Worm (Caenorhabditis elegans) whole organism, L4 larva: ENCODE data around the gene fbxb-6.

ENCODE experiments used
- F26F4.8 ChIP-seq: fragments of 200-800 bp; sonication (Bioruptor generic); conservative IDR thresholded peaks from 2 replicates; pipeline ENCODE4 v1.3.6; 2022; ENCODE audit warnings: missing genetic modification characterization, missing compliant biosample characterization
- F37D6.2 ChIP-seq: sonication (generic microtip); optimal IDR thresholded peaks from 2 replicates; lab custom pipeline; 2016; ENCODE audit warnings: mild to moderate bottlenecking, missing genetic modification characterization, missing compliant biosample characterization
- R02D3.7 ChIP-seq: fragments of 150-350 bp; sonication (generic microtip); optimal IDR thresholded peaks from 3 replicates; lab custom pipeline; 2014; ENCODE audit warnings: missing biosample characterization, missing genetic modification characterization
- T26A8.4 ChIP-seq: fragments of 200-800 bp; sonication (Bioruptor generic); IDR thresholded peaks from 2 replicates; pipeline ENCODE4 v1.3.6; 2022; ENCODE audit warnings: missing genetic modification characterization, missing compliant biosample characterization
- Y75B8A.6 ChIP-seq: fragments of 200-800 bp; sonication (Bioruptor generic); IDR thresholded peaks from 2 replicates; pipeline ENCODE4 v1.3.6; 2022; ENCODE audit warnings: missing genetic modification reagents, missing genetic modification characterization, missing compliant biosample characterization
- ZK546.5 ChIP-seq, 2 experiments: sonication (generic microtip); optimal IDR thresholded peaks; 2 replicates each; lab custom pipeline; 2017; ENCODE audit warnings: missing biosample characterization in 2 of 2, missing genetic modification characterization in 2 of 2
- aha-1 ChIP-seq: fragments of 150-350 bp; peaks from one replicate; lab custom pipeline; 2014; ENCODE audit warnings: missing biosample characterization, missing genetic modification characterization
- ceh-32 ChIP-seq: sonication (generic microtip); optimal IDR thresholded peaks from 2 replicates; lab custom pipeline; 2016; ENCODE audit warnings: mild to moderate bottlenecking, missing genetic modification characterization, missing compliant biosample characterization; ENCODE audit not compliant: poor library complexity
- ceh-44 ChIP-seq: fragments of 200-800 bp; sonication (Bioruptor generic); IDR thresholded peaks from 2 replicates; pipeline ENCODE4 v1.3.6; 2022; ENCODE audit warnings: missing genetic modification reagents, missing genetic modification characterization, missing compliant biosample characterization
- ces-1 ChIP-seq: fragments of 150-350 bp; sonication (generic microtip); optimal IDR thresholded peaks from 4 replicates; lab custom pipeline; 2014; ENCODE audit warnings: missing biosample characterization, missing genetic modification reagents, missing genetic modification characterization
- cey-2 ChIP-seq: sonication (generic microtip); optimal IDR thresholded peaks from 3 replicates; lab custom pipeline; 2017; ENCODE audit warnings: missing genetic modification characterization, mild to moderate bottlenecking, missing compliant biosample characterization, antibody characterized with exemption, borderline replicate concordance; ENCODE audit not compliant: insufficient read depth
- daf-12 ChIP-seq: fragments of 150-350 bp; optimal IDR thresholded peaks from 2 replicates; lab custom pipeline; 2014; ENCODE audit warnings: missing biosample characterization, missing genetic modification reagents, missing genetic modification characterization
- daf-16 ChIP-seq, 3 experiments: sonication (generic microtip); optimal IDR thresholded peaks; 2 replicates each; lab custom pipeline; 2016 to 2017; ENCODE audit warnings: missing genetic modification characterization in 3 of 3, missing genetic modification reagents in 3 of 3, mild to moderate bottlenecking in 2 of 3, missing compliant biosample characterization in 2 of 3, missing biosample characterization in 1 of 3, moderate library complexity in 1 of 3
- dmd-6 ChIP-seq: fragments of 200-800 bp; sonication (Bioruptor generic); IDR thresholded peaks from 2 replicates; pipeline ENCODE4 v1.3.6; 2022; ENCODE audit warnings: missing genetic modification reagents, missing genetic modification characterization, missing compliant biosample characterization
- dmd-8 ChIP-seq: fragments of 200-800 bp; sonication (Bioruptor generic); IDR thresholded peaks from 2 replicates; pipeline ENCODE4 v1.3.6; 2022; ENCODE audit warnings: missing genetic modification characterization, missing compliant biosample characterization
- dmd-9 ChIP-seq: fragments of 200-800 bp; sonication (Bioruptor generic); IDR thresholded peaks from 2 replicates; pipeline ENCODE4 v1.3.6; 2022; ENCODE audit warnings: missing genetic modification reagents, missing genetic modification characterization, missing compliant biosample characterization
- egl-43 ChIP-seq: fragments of 200-800 bp; sonication (Bioruptor generic); IDR thresholded peaks from 2 replicates; pipeline ENCODE4 v1.3.6; 2022; ENCODE audit warnings: missing genetic modification reagents, missing genetic modification characterization, missing compliant biosample characterization
- fos-1 ChIP-seq: fragments of 150-350 bp; optimal IDR thresholded peaks from 2 replicates; lab custom pipeline; 2014; ENCODE audit warnings: missing biosample characterization, missing genetic modification characterization
- hlh-30 ChIP-seq: sonication (generic microtip); optimal IDR thresholded peaks from 2 replicates; lab custom pipeline; 2017; ENCODE audit warnings: antibody characterized with exemption, mild to moderate bottlenecking, missing genetic modification characterization, missing compliant biosample characterization; ENCODE audit not compliant: insufficient read depth
- lin-1 ChIP-seq: fragments of 200-800 bp; sonication (Bioruptor generic); IDR thresholded peaks from 2 replicates; pipeline ENCODE4 v1.3.6; 2022; ENCODE audit warnings: missing genetic modification reagents, missing genetic modification characterization, missing compliant biosample characterization
- lin-29 ChIP-seq: fragments of 200-800 bp; sonication (Bioruptor generic); IDR thresholded peaks from 2 replicates; pipeline ENCODE4 v1.3.6; 2022; ENCODE audit warnings: missing genetic modification reagents, missing genetic modification characterization, missing compliant biosample characterization
- lin-39 ChIP-seq: fragments of 150-350 bp; optimal IDR thresholded peaks from 2 replicates; lab custom pipeline; 2014; ENCODE audit warnings: missing biosample characterization, missing genetic modification reagents, missing genetic modification characterization
- mdt-29 ChIP-seq: fragments of 200-800 bp; sonication (Bioruptor generic); IDR thresholded peaks from 2 replicates; pipeline ENCODE4 v1.3.6; 2022; ENCODE audit warnings: missing genetic modification reagents, missing genetic modification characterization, missing compliant biosample characterization
- mxl-2 ChIP-seq: fragments of 200-800 bp; sonication (Bioruptor generic); conservative IDR thresholded peaks from 2 replicates; pipeline ENCODE4 v1.3.6; 2022; ENCODE audit warnings: missing genetic modification reagents, missing genetic modification characterization, missing compliant biosample characterization
- nhr-11 ChIP-seq: fragments of 150-350 bp; optimal IDR thresholded peaks from 2 replicates; lab custom pipeline; 2014; ENCODE audit warnings: missing biosample characterization, missing genetic modification characterization
- nhr-25 ChIP-seq: sonication (generic microtip); optimal IDR thresholded peaks from 2 replicates; lab custom pipeline; 2017; ENCODE audit warnings: missing genetic modification characterization, mild to moderate bottlenecking, missing compliant biosample characterization, antibody characterized with exemption, moderate library complexity, borderline replicate concordance; ENCODE audit not compliant: insufficient read depth
- nhr-28 ChIP-seq: fragments of 150-350 bp; optimal IDR thresholded peaks from 2 replicates; lab custom pipeline; 2014; ENCODE audit warnings: missing biosample characterization, missing genetic modification characterization
- nhr-42 ChIP-seq: fragments of 200-800 bp; sonication (Bioruptor generic); IDR thresholded peaks from 2 replicates; pipeline ENCODE4 v1.3.6; 2022; ENCODE audit warnings: missing genetic modification characterization, missing compliant biosample characterization
- nhr-76 ChIP-seq: fragments of 150-350 bp; optimal IDR thresholded peaks from 2 replicates; lab custom pipeline; 2014; ENCODE audit warnings: missing biosample characterization, missing genetic modification characterization
- nhr-77 ChIP-seq: fragments of 150-350 bp; optimal IDR thresholded peaks from 2 replicates; lab custom pipeline; 2014; ENCODE audit warnings: missing biosample characterization, missing genetic modification characterization
- php-3 ChIP-seq: fragments of 200-800 bp; sonication (Bioruptor generic); IDR thresholded peaks from 2 replicates; pipeline ENCODE4 v1.3.6; 2022; ENCODE audit warnings: missing genetic modification reagents, missing genetic modification characterization, missing compliant biosample characterization
- pqm-1 ChIP-seq: sonication (generic microtip); optimal IDR thresholded peaks from 2 replicates; lab custom pipeline; 2017; ENCODE audit warnings: missing biosample characterization, missing genetic modification characterization
- saeg-2 ChIP-seq: fragments of 200-800 bp; sonication (Bioruptor generic); IDR thresholded peaks from 2 replicates; pipeline ENCODE4 v1.3.6; 2022; ENCODE audit warnings: missing genetic modification reagents, missing genetic modification characterization, missing compliant biosample characterization
- spr-3 ChIP-seq: fragments of 200-800 bp; sonication (Bioruptor generic); optimal IDR thresholded peaks from 2 replicates; lab custom pipeline; 2018; ENCODE audit warnings: mild to moderate bottlenecking, missing genetic modification characterization, missing compliant biosample characterization
- unc-130 ChIP-seq: sonication (generic microtip); optimal IDR thresholded peaks from 2 replicates; lab custom pipeline; 2016; ENCODE audit warnings: missing genetic modification reagents, missing genetic modification characterization, missing compliant biosample characterization
- unc-62 ChIP-seq, 3 experiments: fragments of 150-350 bp in 1 of 3; sonication (generic microtip); optimal IDR thresholded peaks in 2 of 3; peaks in 1 of 3; 1 replicate in 1 of 3; 2 replicates in 2 of 3; lab custom pipeline; 2014 to 2017; ENCODE audit warnings: missing biosample characterization in 3 of 3, missing genetic modification characterization in 3 of 3, missing genetic modification reagents in 3 of 3, missing genotype in 1 of 3
- ztf-11 ChIP-seq: fragments of 150-350 bp; optimal IDR thresholded peaks from 2 replicates; lab custom pipeline; 2014; ENCODE audit warnings: missing biosample characterization, missing genetic modification characterization
- ztf-7 ChIP-seq: fragments of 150-350 bp; optimal IDR thresholded peaks from 2 replicates; lab custom pipeline; 2014; ENCODE audit warnings: missing biosample characterization, missing genetic modification characterization

fbxb-6 gene

ce11 chrII:2091972-2092371 is 27.4 kb downstream of the fbxb-6 start, which contains the start of gene T16A1.10:
Gene T16A1.10 (minus strand): TSS chrII:2092094.
- TF ChIP-seq nhr-11 (tag; lab: Kevin White, UChicago) (no peak), unc-62 (GFP tag; optimal IDR thresholded peaks at IDR 0.05 in 1 of 2; lab: Kevin White, UChicago) (peak in 1 of 2 experiments; percentile 11), unc-62 (tag; optimal IDR thresholded peaks at IDR 0.05; lab: Kevin White, UChicago) (no peak)
- TF ChIP-seq, all 104 proteins: peak for 1

- no peak for TF ChIP-seq Y75B8A.6 (GFP tag; lab: Robert Waterston, UW)
- TF ChIP-seq spr-3 (GFP tag; lab: Kevin White, UChicago) = no peak
- no peak for TF ChIP-seq mdt-29 (GFP tag; lab: Robert Waterston, UW)
- peak in 1 of 2 experiments; percentile 92 for TF ChIP-seq unc-62 (GFP tag; optimal IDR thresholded peaks at IDR 0.05 in 1 of 2; lab: Kevin White, UChicago)
- TF ChIP-seq unc-62 (tag; optimal IDR thresholded peaks at IDR 0.05; lab: Kevin White, UChicago) = no peak
- no peak for TF ChIP-seq T26A8.4
- no peak for TF ChIP-seq cey-2 (tag; lab: Kevin White, UChicago)
- TF ChIP-seq nhr-76 (tag; lab: Kevin White, UChicago) = no peak
- TF ChIP-seq lin-29 (GFP tag; lab: Robert Waterston, UW) = no peak
Observed at ce11 chrII:2093456-2093926, 28.9 kb downstream of the fbxb-6 start, which contains the start of gene fbxb-37. Gene fbxb-37 (minus strand): TSS chrII:2093876.

ce11 chrII:2094924-2095650 is 30.5 kb downstream of the fbxb-6 start, which contains the start of gene T16A1.2:
Gene T16A1.2 (plus strand): TSS chrII:2095600.
- no peak for TF ChIP-seq F26F4.8 (GFP tag; lab: Robert Waterston, UW)
- no peak for TF ChIP-seq dmd-6 (GFP tag; lab: Robert Waterston, UW)
- no peak for TF ChIP-seq ces-1 (GFP tag; lab: Kevin White, UChicago)

- no peak for TF ChIP-seq F37D6.2 (tag; lab: Kevin White, UChicago)
- TF ChIP-seq nhr-77 (tag; lab: Kevin White, UChicago) = no peak
- no peak for TF ChIP-seq fos-1
- no peak for TF ChIP-seq unc-130 (GFP tag; lab: Kevin White, UChicago)
- no peak for TF ChIP-seq R02D3.7 (tag; lab: Kevin White, UChicago)
- TF ChIP-seq ceh-32 (tag; lab: Kevin White, UChicago) = no peak
- TF ChIP-seq saeg-2 (GFP tag; lab: Robert Waterston, UW) = no peak
- TF ChIP-seq lin-39 (tag; lab: Kevin White, UChicago) = no peak
- peak; percentile 57 for TF ChIP-seq aha-1 (tag; lab: Kevin White, UChicago)
- TF ChIP-seq dmd-6 (GFP tag; lab: Robert Waterston, UW) = peak; percentile 9; the same call in 1 of the 2 replicates
- no peak for TF ChIP-seq spr-3 (GFP tag; lab: Kevin White, UChicago)
- no peak for TF ChIP-seq ces-1 (GFP tag; lab: Kevin White, UChicago)
- TF ChIP-seq nhr-25 (tag; lab: Kevin White, UChicago) = no peak
- TF ChIP-seq ztf-11 (tag; lab: Kevin White, UChicago) = no peak
- no peak for TF ChIP-seq ZK546.5 (tag; optimal IDR thresholded peaks at IDR 0.05; lab: Kevin White, UChicago)
- TF ChIP-seq dmd-8 (GFP tag; lab: Robert Waterston, UW) = no peak
- no peak for TF ChIP-seq dmd-9
- no peak for TF ChIP-seq ztf-7
- TF ChIP-seq nhr-42 (GFP tag; lab: Robert Waterston, UW) = no peak
- no peak for TF ChIP-seq ceh-44
- TF ChIP-seq egl-43 (GFP tag; lab: Robert Waterston, UW) = no peak
- TF ChIP-seq F26F4.8 (GFP tag; lab: Robert Waterston, UW) = no peak
- TF ChIP-seq pqm-1 (tag; lab: Kevin White, UChicago) = peak; percentile 52
- TF ChIP-seq nhr-28 = peak; percentile 31
- no peak for TF ChIP-seq daf-16 (GFP tag; optimal IDR thresholded peaks at IDR 0.05; lab: Kevin White, UChicago)
- TF ChIP-seq daf-16 (tag; optimal IDR thresholded peaks at IDR 0.05; lab: Kevin White, UChicago) = peak; percentile 63
- no peak for TF ChIP-seq cey-2 (tag; lab: Kevin White, UChicago)
- no peak for TF ChIP-seq lin-1 (GFP tag; lab: Robert Waterston, UW)
- peak in 1 of 2 experiments; percentile 62 for TF ChIP-seq unc-62 (GFP tag; optimal IDR thresholded peaks at IDR 0.05 in 1 of 2; lab: Kevin White, UChicago)
- no peak for TF ChIP-seq unc-62 (tag; optimal IDR thresholded peaks at IDR 0.05; lab: Kevin White, UChicago)
- no peak for TF ChIP-seq hlh-30
- TF ChIP-seq php-3 (GFP tag; lab: Robert Waterston, UW) = no peak
- no peak for TF ChIP-seq daf-12 (tag; lab: Kevin White, UChicago)
- no peak for TF ChIP-seq mxl-2
Observed at ce11 chrII:2099139-2099976, 34.8 kb downstream of the fbxb-6 start, which contains the start of gene math-42. Gene math-42 (plus strand): TSS chrII:2099926.
